Worm (Caenorhabditis elegans): ENCODE data around the gene atg-9.

atg-9 gene

ce11 chrV:333713-334112 is 15.5 kb upstream of the atg-9 start:
- TF ChIP-seq pqm-1 (tag; optimal IDR thresholded peaks at IDR 0.05) (peak; percentile 95), ceh-82 (tag; optimal IDR thresholded peaks at IDR 0.05) (no peak), unc-62 (GFP tag; optimal IDR thresholded peaks at IDR 0.05) (no peak), jun-1 (tag; optimal IDR thresholded peaks at IDR 0.05) (peak; percentile 81), elt-2 (tag; optimal IDR thresholded peaks at IDR 0.05) (peak; percentile 98), snpc-4 (tag; optimal IDR thresholded peaks at IDR 0.05) (peak; percentile 20), ztf-4 (tag; optimal IDR thresholded peaks at IDR 0.05) (no peak), pha-4 (tag; optimal IDR thresholded peaks at IDR 0.05) (peak; percentile 33)

- no peak for TF ChIP-seq tbx-2 (tag; optimal IDR thresholded peaks at IDR 0.05)
- no peak for TF ChIP-seq ztf-4 (tag; optimal IDR thresholded peaks at IDR 0.05)
- no peak for TF ChIP-seq ama-1 (optimal IDR thresholded peaks at IDR 0.05)
- TF ChIP-seq ztf-11 (tag; optimal IDR thresholded peaks at IDR 0.05) = no peak
- TF ChIP-seq elt-3 (tag; optimal IDR thresholded peaks at IDR 0.05) = no peak
- TF ChIP-seq nhr-76 (tag; optimal IDR thresholded peaks at IDR 0.05) = no peak
- TF ChIP-seq ZK546.5 (tag; optimal IDR thresholded peaks at IDR 0.05) = no peak
- no peak for TF ChIP-seq fos-1 (tag; optimal IDR thresholded peaks at IDR 0.05)
- TF ChIP-seq elt-1 (tag; optimal IDR thresholded peaks at IDR 0.05) = no peak
- TF ChIP-seq nhr-25 (tag; optimal IDR thresholded peaks at IDR 0.05) = no peak
- TF ChIP-seq mdl-1 (tag; optimal IDR thresholded peaks at IDR 0.05) = no peak
- no peak for TF ChIP-seq pqm-1 (tag; optimal IDR thresholded peaks at IDR 0.05)
- no peak for TF ChIP-seq egl-5 (tag; optimal IDR thresholded peaks at IDR 0.05)
- no peak for TF ChIP-seq fkh-10 (GFP tag; optimal IDR thresholded peaks at IDR 0.05)
- TF ChIP-seq skn-1 (tag; optimal IDR thresholded peaks at IDR 0.05) = no peak
- no peak for TF ChIP-seq hmg-11 (tag; optimal IDR thresholded peaks at IDR 0.05)
- no peak for TF ChIP-seq nhr-77 (tag; optimal IDR thresholded peaks at IDR 0.05)
- TF ChIP-seq elt-2 (tag; optimal IDR thresholded peaks at IDR 0.05) = no peak
- no peak for TF ChIP-seq ceh-82 (tag; optimal IDR thresholded peaks at IDR 0.05)
Observed at ce11 chrV:336350-336749, 12.8 kb upstream of the atg-9 start, which contains the start of gene dmd-8. Gene dmd-8 (minus strand): TSS chrV:336450.

ce11 chrV:342346-342745 is 6.8 kb upstream of the atg-9 start:
- TF ChIP-seq jun-1 (tag; optimal IDR thresholded peaks at IDR 0.05) (no peak), nhr-25 (tag; optimal IDR thresholded peaks at IDR 0.05) (no peak), elt-1 (tag; optimal IDR thresholded peaks at IDR 0.05) (no peak), aly-2 (tag; optimal IDR thresholded peaks at IDR 0.05) (no peak), mml-1 (tag; optimal IDR thresholded peaks at IDR 0.05) (no peak), lin-15B (tag; optimal IDR thresholded peaks at IDR 0.05) (no peak), sea-2 (GFP tag; optimal IDR thresholded peaks at IDR 0.05) (no peak), nhr-23 (tag; optimal IDR thresholded peaks at IDR 0.05) (no peak), nfya-1 (tag; optimal IDR thresholded peaks at IDR 0.05; ENCODE audit: insufficient read depth) (no peak), fkh-10 (GFP tag; optimal IDR thresholded peaks at IDR 0.05) (no peak), elt-2 (tag; optimal IDR thresholded peaks at IDR 0.05) (no peak), zag-1 (tag; optimal IDR thresholded peaks at IDR 0.05) (no peak), lsy-12 (tag; optimal IDR thresholded peaks at IDR 0.05) (no peak), egl-27 (tag; optimal IDR thresholded peaks at IDR 0.05) (no peak), fkh-2 (tag; optimal IDR thresholded peaks at IDR 0.05) (no peak), nhr-237 (tag; optimal IDR thresholded peaks at IDR 0.05) (no peak), mdl-1 (tag; optimal IDR thresholded peaks at IDR 0.05) (no peak), ztf-11 (tag; optimal IDR thresholded peaks at IDR 0.05) (no peak), skn-1 (tag; optimal IDR thresholded peaks at IDR 0.05) (no peak)

- TF ChIP-seq unc-39 (tag; optimal IDR thresholded peaks at IDR 0.05) = no peak
- TF ChIP-seq pqm-1 (tag; optimal IDR thresholded peaks at IDR 0.05) = no peak
- no peak for TF ChIP-seq nhr-12 (tag; optimal IDR thresholded peaks at IDR 0.05)
- no peak for TF ChIP-seq ceh-16 (tag; optimal IDR thresholded peaks at IDR 0.05)
- no peak for TF ChIP-seq hmg-11 (tag; optimal IDR thresholded peaks at IDR 0.05)
- no peak for TF ChIP-seq unc-62 (GFP tag; optimal IDR thresholded peaks at IDR 0.05)
- TF ChIP-seq lsy-12 (tag; optimal IDR thresholded peaks at IDR 0.05) = no peak
- TF ChIP-seq nhr-77 (tag; optimal IDR thresholded peaks at IDR 0.05) = no peak
Observed at ce11 chrV:343128-343527, 6.1 kb upstream of the atg-9 start, which contains the start of gene wago-10. Gene wago-10 (plus strand): TSS chrV:343428.
